Worm (Caenorhabditis elegans) whole organism, L1 larva: ENCODE results near the gene W03F9.2.

Experiments
- alr-1 ChIP-seq: fragments of 200-800 bp; sonication (Bioruptor generic); optimal IDR thresholded peaks from 2 replicates; lab custom pipeline; 2018; ENCODE audit warnings: borderline replicate concordance, mild to moderate bottlenecking, missing genetic modification characterization, missing compliant biosample characterization
- ama-1 ChIP-seq: fragments of 150-350 bp; optimal IDR thresholded peaks from 2 replicates; lab custom pipeline; 2014
- egl-27 ChIP-seq, 2 experiments: fragments of 150-350 bp in 1 of 2; sonication (generic microtip); optimal IDR thresholded peaks; 3 replicates each; lab custom pipeline; 2017 to 2018; ENCODE audit warnings: missing biosample characterization in 2 of 2, missing genetic modification characterization in 2 of 2, missing genetic modification reagents in 2 of 2
- mep-1 ChIP-seq: fragments of 150-350 bp; optimal IDR thresholded peaks from 2 replicates; lab custom pipeline; 2014; ENCODE audit warnings: missing biosample characterization, missing genetic modification characterization
- nhr-28 ChIP-seq: fragments of 150-350 bp; optimal IDR thresholded peaks from 2 replicates; lab custom pipeline; 2014; ENCODE audit warnings: missing biosample characterization, missing genetic modification characterization
- pag-3 ChIP-seq: sonication (generic microtip); optimal IDR thresholded peaks from 2 replicates; lab custom pipeline; 2017; ENCODE audit warnings: missing genetic modification characterization, mild to moderate bottlenecking, missing compliant biosample characterization, antibody characterized with exemption, borderline replicate concordance; ENCODE audit not compliant: insufficient read depth
- pqm-1 ChIP-seq: sonication (generic microtip); optimal IDR thresholded peaks from 3 replicates; lab custom pipeline; 2017; ENCODE audit warnings: missing biosample characterization, missing genetic modification characterization

DNA sequence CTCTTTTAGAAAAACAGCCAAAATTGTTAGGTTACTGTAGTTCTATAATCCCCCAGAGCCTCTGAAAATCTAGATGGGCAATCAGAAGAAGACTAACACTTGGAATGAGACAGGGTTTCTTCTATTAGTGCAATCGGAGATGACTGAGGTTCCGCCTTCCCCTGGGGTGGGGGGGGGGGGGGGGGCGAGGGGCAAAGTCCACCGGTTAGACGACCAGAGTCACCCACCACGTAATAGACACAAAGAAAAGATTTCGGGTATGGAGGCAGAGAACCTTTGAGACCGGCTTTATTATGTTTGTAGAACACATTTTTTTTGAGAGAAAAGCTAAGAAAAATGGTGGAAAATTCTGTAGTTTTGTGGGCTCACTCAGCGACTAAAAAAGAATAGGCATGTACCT, 24.3 kb upstream of the W03F9.2 start:
- TF ChIP-seq ama-1 (no peak), pqm-1 (no peak), alr-1 (tag; lab: Kevin White, UChicago) (no peak), egl-27 (tag; optimal IDR thresholded peaks at IDR 0.05; lab: Kevin White, UChicago) (no peak), nhr-28 (tag; lab: Kevin White, UChicago) (no peak), pag-3 (tag; lab: Kevin White, UChicago) (no peak), mep-1 (tag; lab: Kevin White, UChicago) (no peak)
